Worm (Caenorhabditis elegans): Measurements from ENCODE around the gene clec-52.

DNA sequence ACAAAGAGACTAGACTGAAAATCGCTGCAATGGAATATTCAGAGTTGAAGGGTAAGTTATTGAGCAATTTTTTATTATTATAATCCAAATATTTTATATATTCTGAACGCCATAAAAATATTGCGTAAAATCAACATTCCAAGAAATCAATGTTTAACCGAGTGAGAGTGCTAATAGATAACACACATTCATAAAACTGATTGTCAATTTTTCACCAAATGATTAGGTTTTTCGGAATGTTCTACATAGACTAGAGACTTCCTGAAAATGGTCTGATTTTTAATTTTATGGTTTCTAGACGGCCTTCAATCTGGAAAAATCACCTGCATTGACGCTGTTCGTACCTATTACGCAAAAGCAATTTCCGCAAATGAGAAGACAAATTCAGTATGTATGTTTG is 15.9 kb downstream of the clec-52 start:
- no peak for TF ChIP-seq him-1 (tag; optimal IDR thresholded peaks at IDR 0.05)
- TF ChIP-seq dao-5 (tag; optimal IDR thresholded peaks at IDR 0.05) = no peak

Measured in whole organism, L4/young adult.